Worm (Caenorhabditis elegans) whole organism, L2 larva: Measurements from ENCODE around the gene ZK185.1.

ENCODE experiments used
- C34F6.9 ChIP-seq: fragments of 150-350 bp; optimal IDR thresholded peaks from 2 replicates; lab custom pipeline; 2014; ENCODE audit warnings: missing biosample characterization, missing genetic modification characterization
- F13H6.1 ChIP-seq: sonication (generic microtip); optimal IDR thresholded peaks from 2 replicates; lab custom pipeline; 2016; ENCODE audit warnings: missing genetic modification characterization, missing compliant biosample characterization
- aly-2 ChIP-seq: fragments of 150-350 bp; optimal IDR thresholded peaks from 2 replicates; lab custom pipeline; 2014; ENCODE audit warnings: missing biosample characterization, missing genetic modification characterization
- ama-1 ChIP-seq: fragments of 150-350 bp; optimal IDR thresholded peaks from 2 replicates; lab custom pipeline; 2018; ENCODE audit warnings: inconsistent platforms
- blmp-1 ChIP-seq: sonication (generic microtip); optimal IDR thresholded peaks from 2 replicates; lab custom pipeline; 2017; ENCODE audit warnings: missing genetic modification characterization, mild to moderate bottlenecking, missing compliant biosample characterization, antibody characterized with exemption, moderate library complexity; ENCODE audit not compliant: insufficient read depth
- dmd-4 ChIP-seq: sonication (generic microtip); optimal IDR thresholded peaks from 2 replicates; lab custom pipeline; 2017; ENCODE audit warnings: missing biosample characterization, missing genetic modification characterization
- lin-11 ChIP-seq: fragments of 150-350 bp; sonication (generic microtip); optimal IDR thresholded peaks from 2 replicates; lab custom pipeline; 2014; ENCODE audit warnings: missing biosample characterization, missing genetic modification characterization, inconsistent platforms, mixed read lengths
- nhr-23 ChIP-seq: fragments of 150-350 bp; optimal IDR thresholded peaks from 2 replicates; lab custom pipeline; 2014; ENCODE audit warnings: missing biosample characterization, missing genetic modification reagents, missing genetic modification characterization
- snpc-4 ChIP-seq: fragments of 150-350 bp; optimal IDR thresholded peaks from 2 replicates; lab custom pipeline; 2014; ENCODE audit warnings: missing biosample characterization, missing genetic modification characterization
- unc-39 ChIP-seq: fragments of 150-350 bp; optimal IDR thresholded peaks from 2 replicates; lab custom pipeline; 2014; ENCODE audit warnings: missing biosample characterization, missing genetic modification characterization
- unc-55 ChIP-seq: fragments of 150-350 bp; sonication (generic microtip); optimal IDR thresholded peaks from 3 replicates; lab custom pipeline; 2014; ENCODE audit warnings: missing biosample characterization, missing genetic modification reagents, missing genetic modification characterization

DNA sequence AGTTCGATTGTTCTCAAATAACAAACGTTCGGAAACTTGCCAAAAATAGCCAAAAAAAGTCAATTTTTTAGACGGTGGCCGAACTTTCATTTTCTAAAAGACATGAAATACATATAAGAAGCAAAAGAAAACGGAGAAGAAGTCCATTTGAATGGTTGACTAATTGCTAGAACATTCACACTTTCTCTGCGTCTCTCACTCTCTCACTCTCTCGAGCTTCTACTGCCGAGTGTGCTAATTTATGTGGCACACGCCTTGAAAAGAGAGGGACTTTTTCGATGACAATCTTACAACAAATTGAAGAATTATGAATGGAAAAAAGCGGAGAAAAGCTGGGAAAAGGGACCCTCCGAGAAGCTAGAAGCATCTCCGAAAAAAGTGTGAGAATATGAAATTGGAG lies 25.7 kb downstream of the ZK185.1 start:
- TF ChIP-seq dmd-4 (tag; lab: Kevin White, UChicago): no peak
- no peak for TF ChIP-seq aly-2 (tag; lab: Kevin White, UChicago)
- no peak for TF ChIP-seq blmp-1 (tag; lab: Kevin White, UChicago)
- no peak for TF ChIP-seq ama-1 (lab: Kevin White, UChicago)
- no peak for TF ChIP-seq lin-11
- TF ChIP-seq unc-55 (GFP tag; lab: Kevin White, UChicago): peak; percentile 8
- no peak for TF ChIP-seq nhr-23 (tag; lab: Kevin White, UChicago)
- TF ChIP-seq snpc-4 (tag; lab: Kevin White, UChicago): no peak
- TF ChIP-seq unc-39: no peak
- TF ChIP-seq F13H6.1: no peak
- TF ChIP-seq C34F6.9 (tag; lab: Kevin White, UChicago): peak; percentile 6
